Fruit fly (Drosophila melanogaster): ENCODE results near the gene CG32533.

The CG32533 gene

DNA sequence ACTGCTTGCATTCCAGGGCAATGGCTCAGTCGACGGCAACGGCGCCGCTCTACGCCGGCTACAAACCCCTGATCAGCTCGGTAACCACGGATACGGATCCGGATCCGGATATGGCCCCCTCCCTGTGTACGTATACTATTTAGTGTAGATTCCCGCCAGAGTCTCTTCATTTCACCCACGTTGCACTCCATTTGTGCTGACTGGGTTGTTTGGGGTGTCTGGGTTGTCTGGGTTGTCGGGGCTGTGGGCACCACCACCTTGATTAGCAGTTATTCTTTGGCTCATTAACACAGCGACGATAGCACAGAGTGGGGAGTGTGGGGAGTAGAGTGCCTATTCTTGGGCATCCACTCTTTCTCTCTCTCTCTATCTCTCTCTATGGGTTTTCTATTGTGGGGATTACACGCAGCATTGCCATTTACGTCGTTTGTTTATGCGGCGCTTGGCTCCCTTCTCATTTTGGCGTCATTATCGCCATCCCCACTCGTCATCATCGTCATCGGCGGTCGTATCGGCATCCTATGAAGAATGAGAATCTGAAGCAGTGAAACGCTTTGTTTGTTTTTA is 19.6 kb upstream of the CG32533 start:
- TF ChIP-seq Myc (optimal IDR thresholded peaks at IDR 0.05) = no peak
- TF ChIP-seq Rel (GFP tag; optimal IDR thresholded peaks at IDR 0.05) = no peak
- TF ChIP-seq Rel (tag; optimal IDR thresholded peaks at IDR 0.05) = peak; percentile 56

DNA sequence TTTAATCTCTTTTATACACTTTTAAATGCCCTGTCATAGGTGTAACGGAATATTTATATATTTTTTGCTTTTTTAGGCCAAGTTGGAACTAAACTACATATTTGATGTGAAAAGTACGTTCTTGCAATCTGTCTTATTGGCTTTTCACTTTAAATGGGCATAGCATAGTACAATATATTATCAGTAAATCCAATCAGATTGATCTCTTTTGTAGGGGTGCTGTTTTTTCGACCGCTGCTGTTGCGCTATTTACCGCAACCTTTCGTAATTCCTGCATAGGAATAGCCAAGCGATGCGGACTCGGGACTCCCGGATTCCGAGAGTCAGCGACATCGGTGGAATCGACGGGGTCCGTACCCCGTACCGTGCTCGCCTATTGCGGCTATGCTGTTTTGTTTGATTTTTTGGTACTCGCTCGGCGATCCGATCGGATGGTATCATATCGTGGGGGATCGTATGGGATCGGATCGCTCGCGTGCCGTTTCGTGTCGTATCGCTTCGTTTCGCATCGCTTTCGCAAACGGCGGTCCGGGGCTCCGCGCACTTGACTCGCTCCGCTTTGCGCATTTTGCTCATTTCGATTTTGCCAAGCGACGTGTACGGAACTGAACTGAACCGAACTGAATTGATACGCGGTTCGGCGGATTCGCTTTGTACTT is 18.7 kb upstream of the CG32533 start:
- peak; percentile 51 for TF ChIP-seq jim (GFP tag; optimal IDR thresholded peaks at IDR 0.05)
- peak; percentile 33 for TF ChIP-seq Sp1 (GFP tag; optimal IDR thresholded peaks at IDR 0.05)
- TF ChIP-seq sage (GFP tag; optimal IDR thresholded peaks at IDR 0.05) = no peak
- peak; percentile 98 for TF ChIP-seq h (GFP tag; optimal IDR thresholded peaks at IDR 0.05)
- TF ChIP-seq Dif (GFP tag; optimal IDR thresholded peaks at IDR 0.05; ENCODE audit: partially characterized antibody) = peak; percentile 14
- TF ChIP-seq Rel (GFP tag; optimal IDR thresholded peaks at IDR 0.05) = no peak
- TF ChIP-seq Rel (tag; optimal IDR thresholded peaks at IDR 0.05) = peak; percentile 96
- no peak for TF ChIP-seq Abd-B (GFP tag; optimal IDR thresholded peaks at IDR 0.05)
- TF ChIP-seq CrebA (GFP tag; optimal IDR thresholded peaks at IDR 0.05; ENCODE audit: borderline replicate concordance) = no peak
- no peak for TF ChIP-seq GATAd (GFP tag; optimal IDR thresholded peaks at IDR 0.05)
- no peak for TF ChIP-seq psq (GFP tag; optimal IDR thresholded peaks at IDR 0.05)
- TF ChIP-seq woc (GFP tag; optimal IDR thresholded peaks at IDR 0.05) = peak; percentile 2
- TF ChIP-seq Myc (optimal IDR thresholded peaks at IDR 0.05) = no peak
- no peak for TF ChIP-seq CG32264 (GFP tag; optimal IDR thresholded peaks at IDR 0.05)
- no peak for TF ChIP-seq Vsx2 (GFP tag; optimal IDR thresholded peaks at IDR 0.05; ENCODE audit: partially characterized antibody)
- no peak for TF ChIP-seq sv (GFP tag; optimal IDR thresholded peaks at IDR 0.05)
- no peak for TF ChIP-seq Jra (GFP tag; optimal IDR thresholded peaks at IDR 0.05)
- no peak for TF ChIP-seq Mio (GFP tag; optimal IDR thresholded peaks at IDR 0.05)
- no peak for TF ChIP-seq dsf (GFP tag; optimal IDR thresholded peaks at IDR 0.05; ENCODE audit: borderline replicate concordance)
- no peak for TF ChIP-seq Hr78 (GFP tag; optimal IDR thresholded peaks at IDR 0.05)
- TF ChIP-seq fru (GFP tag; optimal IDR thresholded peaks at IDR 0.05) = no peak
- TF ChIP-seq OdsH (GFP tag; optimal IDR thresholded peaks at IDR 0.05) = no peak
- no peak for TF ChIP-seq brk (GFP tag; optimal IDR thresholded peaks at IDR 0.05)
- TF ChIP-seq Hr83 (GFP tag; optimal IDR thresholded peaks at IDR 0.05; ENCODE audit: poor library complexity, severe bottlenecking) = no peak
- TF ChIP-seq lola (GFP tag; optimal IDR thresholded peaks at IDR 0.05) = no peak
- no peak for TF ChIP-seq Dfd (GFP tag; optimal IDR thresholded peaks at IDR 0.05)
- no peak for TF ChIP-seq pan (optimal IDR thresholded peaks at IDR 0.05)
- peak in 1 of 2 experiments; percentile 38 for TF ChIP-seq dl (GFP tag; optimal IDR thresholded peaks at IDR 0.05; ENCODE audit: insufficient read depth in 1 of 2, partially characterized antibody in 2 of 2)
- TF ChIP-seq rgr (GFP tag; optimal IDR thresholded peaks at IDR 0.05) = peak; percentile 57
- TF ChIP-seq dmrt93B (GFP tag; optimal IDR thresholded peaks at IDR 0.05) = no peak
- no peak for TF ChIP-seq HLH106 (tag; optimal IDR thresholded peaks at IDR 0.05)
- no peak for TF ChIP-seq CG9705 (GFP tag; optimal IDR thresholded peaks at IDR 0.05)
- TF ChIP-seq tai (GFP tag; optimal IDR thresholded peaks at IDR 0.05) = no peak
- peak in 1 of 2 experiments; percentile 23 for TF ChIP-seq foxo (GFP tag; optimal IDR thresholded peaks at IDR 0.05)
- no peak for TF ChIP-seq Hnf4 (GFP tag; optimal IDR thresholded peaks at IDR 0.05)
- no peak for TF ChIP-seq ey (GFP tag; optimal IDR thresholded peaks at IDR 0.05)
- TF ChIP-seq N (GFP tag; optimal IDR thresholded peaks at IDR 0.05) = no peak
- peak; percentile 41 for TF ChIP-seq br (GFP tag; optimal IDR thresholded peaks at IDR 0.05)
- no peak for TF ChIP-seq usp (GFP tag; optimal IDR thresholded peaks at IDR 0.05)

DNA sequence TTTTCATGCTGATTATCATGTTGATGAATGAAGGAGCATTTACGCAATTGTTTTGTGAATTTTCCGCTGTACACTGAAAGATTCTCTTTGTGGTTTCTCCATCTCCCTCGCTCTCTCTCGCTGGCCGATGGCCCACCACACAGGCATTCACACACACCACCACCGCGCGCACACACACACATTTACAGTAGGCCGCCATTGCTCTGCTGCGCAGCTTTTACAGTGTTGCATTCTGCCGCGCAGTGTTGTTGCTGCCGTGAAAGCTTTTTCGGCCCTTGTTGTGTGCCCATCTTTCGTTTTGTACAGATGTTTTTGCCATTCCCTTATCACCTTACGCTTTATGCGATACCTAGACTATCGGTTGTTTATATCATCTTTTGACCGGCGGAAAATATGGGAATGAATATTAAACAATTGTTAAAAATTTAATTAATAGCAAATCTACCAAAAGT is 17.6 kb upstream of the CG32533 start:
- no peak for TF ChIP-seq brk (GFP tag; optimal IDR thresholded peaks at IDR 0.05)
- peak; percentile 7 for TF ChIP-seq fru (GFP tag; optimal IDR thresholded peaks at IDR 0.05)
- TF ChIP-seq Sp1 (GFP tag; optimal IDR thresholded peaks at IDR 0.05) = peak; percentile 26
- no peak for TF ChIP-seq Abd-B (GFP tag; optimal IDR thresholded peaks at IDR 0.05)
- no peak for TF ChIP-seq Vsx2 (GFP tag; optimal IDR thresholded peaks at IDR 0.05; ENCODE audit: partially characterized antibody)
- TF ChIP-seq GATAd (GFP tag; optimal IDR thresholded peaks at IDR 0.05) = no peak
- TF ChIP-seq br (GFP tag; optimal IDR thresholded peaks at IDR 0.05) = peak; percentile 58
- TF ChIP-seq Dif (GFP tag; optimal IDR thresholded peaks at IDR 0.05; ENCODE audit: partially characterized antibody) = peak; percentile 51
- TF ChIP-seq usp (GFP tag; optimal IDR thresholded peaks at IDR 0.05) = no peak
- TF ChIP-seq woc (GFP tag; optimal IDR thresholded peaks at IDR 0.05) = peak; percentile 46
- TF ChIP-seq dsf (GFP tag; optimal IDR thresholded peaks at IDR 0.05; ENCODE audit: borderline replicate concordance) = no peak
- no peak for TF ChIP-seq Mio (GFP tag; optimal IDR thresholded peaks at IDR 0.05)
- peak; percentile 24 for TF ChIP-seq CG32264 (GFP tag; optimal IDR thresholded peaks at IDR 0.05)
- TF ChIP-seq sv (GFP tag; optimal IDR thresholded peaks at IDR 0.05) = no peak
- TF ChIP-seq OdsH (GFP tag; optimal IDR thresholded peaks at IDR 0.05) = peak; percentile 7
- TF ChIP-seq Hr83 (GFP tag; optimal IDR thresholded peaks at IDR 0.05; ENCODE audit: poor library complexity, severe bottlenecking) = peak; percentile 79
- TF ChIP-seq Hnf4 (GFP tag; optimal IDR thresholded peaks at IDR 0.05) = peak; percentile 72
- peak; percentile 76 for TF ChIP-seq h (GFP tag; optimal IDR thresholded peaks at IDR 0.05)
- no peak for TF ChIP-seq Hr78 (GFP tag; optimal IDR thresholded peaks at IDR 0.05)
- no peak for TF ChIP-seq pan (optimal IDR thresholded peaks at IDR 0.05)
- TF ChIP-seq jim (GFP tag; optimal IDR thresholded peaks at IDR 0.05) = no peak
- TF ChIP-seq psq (GFP tag; optimal IDR thresholded peaks at IDR 0.05) = peak; percentile 93
- TF ChIP-seq sage (GFP tag; optimal IDR thresholded peaks at IDR 0.05) = no peak
- peak; percentile 9 for TF ChIP-seq CG9705 (GFP tag; optimal IDR thresholded peaks at IDR 0.05)
- TF ChIP-seq Rel (GFP tag; optimal IDR thresholded peaks at IDR 0.05) = no peak
- peak; percentile 67 for TF ChIP-seq Rel (tag; optimal IDR thresholded peaks at IDR 0.05)
- peak; percentile 16 for TF ChIP-seq Jra (GFP tag; optimal IDR thresholded peaks at IDR 0.05)
- no peak for TF ChIP-seq lola (GFP tag; optimal IDR thresholded peaks at IDR 0.05)
- TF ChIP-seq Myc (optimal IDR thresholded peaks at IDR 0.05) = no peak
- peak; percentile 55 for TF ChIP-seq N (GFP tag; optimal IDR thresholded peaks at IDR 0.05)
- peak in 1 of 2 experiments; percentile 52 for TF ChIP-seq dl (GFP tag; optimal IDR thresholded peaks at IDR 0.05; ENCODE audit: insufficient read depth in 1 of 2, partially characterized antibody in 2 of 2)
- TF ChIP-seq Dfd (GFP tag; optimal IDR thresholded peaks at IDR 0.05) = no peak
- peak; percentile 19 for TF ChIP-seq HLH106 (tag; optimal IDR thresholded peaks at IDR 0.05)
- TF ChIP-seq dmrt93B (GFP tag; optimal IDR thresholded peaks at IDR 0.05) = peak; percentile 10
- peak; percentile 55 for TF ChIP-seq rgr (GFP tag; optimal IDR thresholded peaks at IDR 0.05)

All from whole organism, wandering third instar larva.